Worm (Caenorhabditis elegans) whole organism, midembryonic: ENCODE measurements around the gene tif-1A.

Experiments
- flt-1 ChIP-seq: fragments of 200-800 bp; sonication (Bioruptor generic); IDR thresholded peaks from 2 replicates; pipeline ENCODE4 v1.3.6; 2022; ENCODE audit warnings: missing genetic modification characterization, missing compliant biosample characterization
- ref-1 ChIP-seq: fragments of 200-800 bp; sonication (Bioruptor generic); conservative IDR thresholded peaks from 2 replicates; pipeline ENCODE4 v1.3.6; 2022; ENCODE audit warnings: missing genetic modification reagents, missing genetic modification characterization, missing compliant biosample characterization

- no peak for TF ChIP-seq ref-1 (GFP tag; lab: Robert Waterston, UW)
- TF ChIP-seq flt-1 (GFP tag; lab: Robert Waterston, UW): no peak
These were observed 23.8 kb downstream of the tif-1A start for ce11 chrIII:3979980-3980631.
